Fruit fly (Drosophila melanogaster): ENCODE results near the gene mRpS18A.

The mRpS18A gene

DNA sequence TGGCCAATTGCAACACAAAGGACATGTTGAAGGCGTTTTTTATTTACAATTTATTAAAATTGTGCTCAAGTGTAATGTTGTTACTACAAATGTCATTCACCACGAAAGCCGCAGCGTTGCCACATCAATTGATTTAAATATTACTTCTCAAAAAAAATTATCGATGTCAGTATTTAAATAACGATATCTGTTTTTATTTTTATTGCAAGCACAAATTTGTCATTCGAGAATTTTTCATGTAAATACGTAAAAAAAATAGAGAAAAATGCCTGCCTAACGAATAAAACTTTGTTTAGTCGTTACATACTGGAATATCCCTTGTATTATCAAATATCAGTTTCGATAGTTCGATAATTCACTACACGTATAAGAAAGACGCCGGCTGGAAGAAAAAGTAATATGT lies at the start of gene mRpS18A, which contains the start of gene CG31460:
Gene mRpS18A, minus strand, starts transcription at position 110 of the 403 bp plus-strand sequence.
Gene CG31460, plus strand, starts transcription at position 190 of the 403 bp plus-strand sequence.
- TF ChIP-seq fd85E (GFP tag; optimal IDR thresholded peaks at IDR 0.05) (no peak), CG1621 (tag; optimal IDR thresholded peaks at IDR 0.05) (no peak), CG6808 (GFP tag; optimal IDR thresholded peaks at IDR 0.05) (no peak), OdsH (GFP tag; optimal IDR thresholded peaks at IDR 0.05) (no peak), fkh (GFP tag; optimal IDR thresholded peaks at IDR 0.05) (no peak), CG31627 (GFP tag; optimal IDR thresholded peaks at IDR 0.05) (peak; percentile 41), CG8632 (GFP tag; optimal IDR thresholded peaks at IDR 0.05) (no peak), CG32006 (GFP tag; optimal IDR thresholded peaks at IDR 0.05) (no peak), svp (GFP tag) (peak; percentile 1), CG15336 (GFP tag; IDR thresholded peaks at IDR 0.05) (no peak), Eip93F (GFP tag; optimal IDR thresholded peaks at IDR 0.05) (no peak), Ets96B (tag; optimal IDR thresholded peaks at IDR 0.05) (no peak), Eip75B (GFP tag; optimal IDR thresholded peaks at IDR 0.05) (no peak), Eip78C (GFP tag) (no peak), dsx (GFP tag; optimal IDR thresholded peaks at IDR 0.05; ENCODE audit: poor library complexity, severe bottlenecking) (no peak), Sox102F (GFP tag; optimal IDR thresholded peaks at IDR 0.05) (no peak), cyc (GFP tag; optimal IDR thresholded peaks at IDR 0.05) (peak; percentile 22), Sox15 (GFP tag; optimal IDR thresholded peaks at IDR 0.05) (no peak), Sox14 (GFP tag; optimal IDR thresholded peaks at IDR 0.05) (no peak), CG7368 (GFP tag; optimal IDR thresholded peaks at IDR 0.05) (no peak), Blimp-1 (GFP tag; optimal IDR thresholded peaks at IDR 0.05) (no peak), pdm3 (GFP tag; optimal IDR thresholded peaks at IDR 0.05) (no peak), CG6854 (GFP tag; optimal IDR thresholded peaks at IDR 0.05) (no peak), esn (GFP tag; optimal IDR thresholded peaks at IDR 0.05) (no peak), topi (GFP tag; optimal IDR thresholded peaks at IDR 0.05) (no peak), lz (GFP tag; optimal IDR thresholded peaks at IDR 0.05) (peak; percentile 13), net (GFP tag; optimal IDR thresholded peaks at IDR 0.05) (no peak), fd59A (GFP tag; optimal IDR thresholded peaks at IDR 0.05) (no peak), Gug (GFP tag; IDR thresholded peaks at IDR 0.05) (no peak), Smox (GFP tag; optimal IDR thresholded peaks at IDR 0.05) (peak; percentile 22), CG6792 (GFP tag; optimal IDR thresholded peaks at IDR 0.05) (no peak), spab (GFP tag; optimal IDR thresholded peaks at IDR 0.05) (no peak), CG16779 (tag; optimal IDR thresholded peaks at IDR 0.05) (no peak), CG11902 (GFP tag; optimal IDR thresholded peaks at IDR 0.05) (no peak), CG4318 (GFP tag; optimal IDR thresholded peaks at IDR 0.05) (no peak), CG9139 (GFP tag; optimal IDR thresholded peaks at IDR 0.05) (no peak), CG11762 (GFP tag; optimal IDR thresholded peaks at IDR 0.05; ENCODE audit: insufficient read depth) (no peak), CG34406 (GFP tag; optimal IDR thresholded peaks at IDR 0.05) (no peak), dac (GFP tag; optimal IDR thresholded peaks at IDR 0.05) (no peak), CG8319 (GFP tag; optimal IDR thresholded peaks at IDR 0.05) (no peak), CG6163 (GFP tag; IDR thresholded peaks at IDR 0.05) (no peak), eg (GFP tag; IDR thresholded peaks at IDR 0.05) (no peak), ss (GFP tag; optimal IDR thresholded peaks at IDR 0.05) (no peak), CG10669 (GFP tag; optimal IDR thresholded peaks at IDR 0.05) (no peak), salr (GFP tag; optimal IDR thresholded peaks at IDR 0.05) (no peak), CG11294 (GFP tag; IDR thresholded peaks at IDR 0.05) (no peak), Lpt (GFP tag; optimal IDR thresholded peaks at IDR 0.05) (no peak), Hr4 (GFP tag; optimal IDR thresholded peaks at IDR 0.05) (no peak), CG10631 (GFP tag; optimal IDR thresholded peaks at IDR 0.05) (peak; percentile 3), CG3919 (GFP tag; optimal IDR thresholded peaks at IDR 0.05) (no peak), achi (GFP tag; optimal IDR thresholded peaks at IDR 0.05) (no peak), Hr39 (GFP tag; optimal IDR thresholded peaks at IDR 0.05) (peak; percentile 30), Met (GFP tag; optimal IDR thresholded peaks at IDR 0.05) (no peak)
